Fruit fly (Drosophila melanogaster) whole organism, embryonic: ENCODE measurements around the gene CG42272.
A peak's percentile ranks its signal among the peaks of the same experiment; 100 is the strongest.

Source experiments
- Abd-B ChIP-seq: fragments of 200-800 bp; sonication (Bioruptor generic); optimal IDR thresholded peaks from 2 replicates; lab custom pipeline; 2018; ENCODE audit warnings: missing biosample characterization, mild to moderate bottlenecking, missing genetic modification characterization, moderate library complexity
- Bgb ChIP-seq: fragments of 200-800 bp; sonication (Bioruptor generic); IDR thresholded peaks from 2 replicates; pipeline ENCODE4 v1.3.6; 2022; ENCODE audit warnings: missing biosample characterization, missing genetic modification characterization; ENCODE audit not compliant: partially characterized antibody
- CG10274 ChIP-seq: fragments of 200-800 bp; sonication (Bioruptor generic); optimal IDR thresholded peaks from 3 replicates; lab custom pipeline; 2017; ENCODE audit warnings: missing biosample characterization, mild to moderate bottlenecking, missing genetic modification characterization
- CG10565 ChIP-seq: fragments of 200-800 bp; sonication (Bioruptor generic); optimal IDR thresholded peaks from 3 replicates; lab custom pipeline; 2016; ENCODE audit warnings: missing biosample characterization, mild to moderate bottlenecking, missing genetic modification characterization
- CG10654 ChIP-seq: fragments of 200-800 bp; sonication (Bioruptor generic); optimal IDR thresholded peaks from 2 replicates; lab custom pipeline; 2016; ENCODE audit warnings: missing biosample characterization, missing genetic modification characterization
- CG11093 ChIP-seq: fragments of 200-800 bp; sonication (Bioruptor generic); IDR thresholded peaks from 3 replicates; pipeline ENCODE4 v1.3.6; 2022; ENCODE audit warnings: missing biosample characterization, missing genetic modification characterization
- CG12104 ChIP-seq: fragments of 200-800 bp; sonication (Bioruptor generic); optimal IDR thresholded peaks from 3 replicates; lab custom pipeline; 2016; ENCODE audit warnings: missing biosample characterization, missing genetic modification characterization
- CG12659 ChIP-seq: fragments of 200-800 bp; sonication (Bioruptor generic); optimal IDR thresholded peaks from 3 replicates; lab custom pipeline; 2017; ENCODE audit warnings: mild to moderate bottlenecking, missing biosample characterization, missing genetic modification reagents, missing genetic modification characterization
- CG13424 ChIP-seq: fragments of 200-800 bp; sonication (Bioruptor generic); optimal IDR thresholded peaks from 2 replicates; lab custom pipeline; 2019; ENCODE audit warnings: missing biosample characterization, mild to moderate bottlenecking, missing genetic modification characterization, moderate library complexity
- CG15696 ChIP-seq: fragments of 200-800 bp; sonication (Bioruptor generic); optimal IDR thresholded peaks from 2 replicates; lab custom pipeline; 2019; ENCODE audit warnings: missing biosample characterization, mild to moderate bottlenecking, missing genetic modification characterization, moderate library complexity
- CG2120 ChIP-seq: fragments of 200-800 bp; sonication (Bioruptor generic); optimal IDR thresholded peaks from 3 replicates; lab custom pipeline; 2016; ENCODE audit warnings: missing biosample characterization, missing genetic modification characterization
- CG4404 ChIP-seq: fragments of 200-800 bp; sonication (Bioruptor generic); IDR thresholded peaks from 2 replicates; pipeline ENCODE4 v1.3.6; 2022; ENCODE audit warnings: missing biosample characterization, missing genetic modification characterization
- CG6175 ChIP-seq: fragments of 200-800 bp; sonication (Bioruptor generic); IDR thresholded peaks from 3 replicates; pipeline ENCODE4 v1.3.6; 2022; ENCODE audit warnings: missing biosample characterization, missing genetic modification characterization
- CG7372 ChIP-seq: fragments of 200-800 bp; sonication (Bioruptor generic); IDR thresholded peaks from 2 replicates; pipeline ENCODE4 v1.3.6; 2022; ENCODE audit warnings: missing biosample characterization, missing genetic modification characterization
- CG7786 ChIP-seq: fragments of 200-800 bp; sonication (Bioruptor generic); optimal IDR thresholded peaks from 2 replicates; lab custom pipeline; 2016; ENCODE audit warnings: missing biosample characterization, missing genetic modification characterization
- CG7928 ChIP-seq: fragments of 200-800 bp; sonication (Bioruptor generic); optimal IDR thresholded peaks from 2 replicates; lab custom pipeline; 2017; ENCODE audit warnings: missing biosample characterization, mild to moderate bottlenecking, missing genetic modification characterization
- CG8765 ChIP-seq: fragments of 200-800 bp; sonication (Bioruptor generic); IDR thresholded peaks from 2 replicates; pipeline ENCODE4 v1.3.6; 2022; ENCODE audit warnings: missing biosample characterization, missing genetic modification characterization
- CG9932 ChIP-seq: fragments of 200-800 bp; sonication (Bioruptor generic); IDR thresholded peaks from 2 replicates; pipeline ENCODE4 v1.3.6; 2022; ENCODE audit warnings: missing biosample characterization, missing genetic modification characterization
- CkIIα-i1 ChIP-seq: fragments of 200-800 bp; sonication (Bioruptor generic); IDR thresholded peaks from 2 replicates; pipeline ENCODE4 v1.3.6; 2022; ENCODE audit warnings: missing biosample characterization, missing genetic modification characterization
- CrebB ChIP-seq: fragments of 200-800 bp; sonication (Bioruptor generic); optimal IDR thresholded peaks from 3 replicates; lab custom pipeline; 2018; ENCODE audit warnings: missing biosample characterization, mild to moderate bottlenecking, missing genetic modification characterization
- Hey ChIP-seq: fragments of 200-800 bp; sonication (Bioruptor generic); optimal IDR thresholded peaks from 3 replicates; lab custom pipeline; 2018; ENCODE audit warnings: missing biosample characterization, mild to moderate bottlenecking, missing genetic modification characterization
- PHDP ChIP-seq: fragments of 200-800 bp; sonication (Bioruptor generic); optimal IDR thresholded peaks from 3 replicates; lab custom pipeline; 2018; ENCODE audit warnings: missing biosample characterization, mild to moderate bottlenecking, missing genetic modification characterization, moderate library complexity
- Ptx1 ChIP-seq: fragments of 200-800 bp; sonication (Bioruptor generic); IDR thresholded peaks from 2 replicates; pipeline ENCODE4 v1.3.6; 2022; ENCODE audit warnings: missing biosample characterization, missing genetic modification characterization
- Sin3A ChIP-seq: fragments of >200 bp; optimal IDR thresholded peaks from 2 replicates; lab custom pipeline; 2018
- Six4 ChIP-seq: fragments of 200-800 bp; sonication (Bioruptor generic); optimal IDR thresholded peaks from 2 replicates; lab custom pipeline; 2016; ENCODE audit warnings: missing biosample characterization, missing genetic modification characterization
- Sry-β ChIP-seq: fragments of 200-800 bp; sonication (Bioruptor generic); optimal IDR thresholded peaks from 2 replicates; lab custom pipeline; 2018; ENCODE audit warnings: missing biosample characterization, mild to moderate bottlenecking, missing genetic modification characterization, moderate library complexity
- Sry-δ ChIP-seq: fragments of 200-800 bp; sonication (Bioruptor generic); optimal IDR thresholded peaks from 2 replicates; lab custom pipeline; 2016; ENCODE audit warnings: missing biosample characterization, missing genetic modification characterization
- Ssrp ChIP-seq: fragments of 200-800 bp; sonication (Bioruptor generic); optimal IDR thresholded peaks from 2 replicates; lab custom pipeline; 2018; ENCODE audit warnings: missing biosample characterization, mild to moderate bottlenecking, missing genetic modification characterization, moderate library complexity
- YL-1 ChIP-seq: fragments of 200-800 bp; sonication (Bioruptor generic); optimal IDR thresholded peaks from 3 replicates; lab custom pipeline; 2017; ENCODE audit warnings: missing biosample characterization, mild to moderate bottlenecking, missing genetic modification characterization
- ab ChIP-seq: fragments of 200-800 bp; sonication (Bioruptor generic); optimal IDR thresholded peaks from 2 replicates; lab custom pipeline; 2016; ENCODE audit warnings: missing biosample characterization, missing genetic modification characterization
- amos ChIP-seq: fragments of 200-800 bp; sonication (Bioruptor generic); IDR thresholded peaks from 2 replicates; pipeline ENCODE4 v1.3.6; 2022; ENCODE audit warnings: missing biosample characterization, missing genetic modification characterization; ENCODE audit not compliant: partially characterized antibody
- ap ChIP-seq: fragments of 200-800 bp; sonication (Bioruptor generic); IDR thresholded peaks from 2 replicates; pipeline ENCODE4 v1.3.6; 2022; ENCODE audit warnings: missing biosample characterization, missing genetic modification characterization
- bab2 ChIP-seq: fragments of 200-800 bp; sonication (Bioruptor generic); optimal IDR thresholded peaks from 2 replicates; lab custom pipeline; 2016; ENCODE audit warnings: missing biosample characterization, missing genetic modification characterization
- bbx ChIP-seq: fragments of 200-800 bp; sonication (Bioruptor generic); IDR thresholded peaks from 2 replicates; pipeline ENCODE4 v1.3.6; 2022; ENCODE audit warnings: missing biosample characterization, missing genetic modification characterization; ENCODE audit not compliant: partially characterized antibody
- bcd ChIP-seq: fragments of 200-800 bp; sonication (Bioruptor generic); optimal IDR thresholded peaks from 2 replicates; lab custom pipeline; 2017; ENCODE audit warnings: missing biosample characterization, mild to moderate bottlenecking, missing genetic modification characterization
- bsh ChIP-seq, 2 experiments: fragments of 200-800 bp; sonication (Bioruptor generic); optimal IDR thresholded peaks; 2 replicates each; lab custom pipeline; 2017 to 2018; ENCODE audit warnings: mild to moderate bottlenecking in 2 of 2, missing biosample characterization in 2 of 2, missing genetic modification characterization in 2 of 2, moderate library complexity in 1 of 2
- cad ChIP-seq: fragments of >200 bp; optimal IDR thresholded peaks from 2 replicates; lab custom pipeline; 2017; ENCODE audit warnings: missing biosample characterization, missing genetic modification characterization
- cg ChIP-seq: fragments of 200-800 bp; sonication (Bioruptor generic); optimal IDR thresholded peaks from 3 replicates; lab custom pipeline; 2019; ENCODE audit warnings: missing biosample characterization, mild to moderate bottlenecking, missing genetic modification characterization, moderate library complexity
- chn ChIP-seq: fragments of 200-800 bp; sonication (Bioruptor generic); optimal IDR thresholded peaks from 2 replicates; lab custom pipeline; 2016; ENCODE audit warnings: missing biosample characterization, missing genetic modification characterization
- cwo ChIP-seq: fragments of 200-800 bp; sonication (Bioruptor generic); optimal IDR thresholded peaks from 3 replicates; lab custom pipeline; 2017; ENCODE audit warnings: missing biosample characterization, missing genetic modification characterization, mild to moderate bottlenecking, moderate library complexity, missing genetic modification reagents
- dm ChIP-seq: fragments of 200-800 bp; sonication (Bioruptor generic); optimal IDR thresholded peaks from 3 replicates; lab custom pipeline; 2016; ENCODE audit warnings: missing biosample characterization, missing genetic modification characterization
- gsb-n ChIP-seq: fragments of 200-800 bp; sonication (Bioruptor generic); optimal IDR thresholded peaks from 3 replicates; lab custom pipeline; 2018; ENCODE audit warnings: missing biosample characterization, mild to moderate bottlenecking, missing genetic modification characterization
- hb ChIP-seq: fragments of 200-800 bp; sonication (Bioruptor generic); IDR thresholded peaks from 3 replicates; pipeline ENCODE4 v1.3.6; 2022; ENCODE audit warnings: missing biosample characterization, missing genetic modification characterization; ENCODE audit not compliant: partially characterized antibody
- kah ChIP-seq: fragments of 200-800 bp; sonication (Bioruptor generic); optimal IDR thresholded peaks from 2 replicates; lab custom pipeline; 2018; ENCODE audit warnings: missing biosample characterization, mild to moderate bottlenecking, missing genetic modification characterization
- nerfin-1 ChIP-seq: fragments of 200-800 bp; sonication (Bioruptor generic); optimal IDR thresholded peaks from 3 replicates; lab custom pipeline; 2019; ENCODE audit warnings: missing biosample characterization, mild to moderate bottlenecking, missing genetic modification characterization, moderate library complexity
- repo ChIP-seq: fragments of 200-800 bp; sonication (Bioruptor generic); optimal IDR thresholded peaks from 2 replicates; lab custom pipeline; 2016; ENCODE audit warnings: missing biosample characterization, missing genetic modification characterization
- vnd ChIP-seq: fragments of 200-800 bp; sonication (Bioruptor generic); IDR thresholded peaks from 3 replicates; pipeline ENCODE4 v1.3.6; 2022; ENCODE audit warnings: missing biosample characterization, missing genetic modification characterization; ENCODE audit not compliant: partially characterized antibody
- wek ChIP-seq: fragments of 200-800 bp; sonication (Bioruptor generic); optimal IDR thresholded peaks from 3 replicates; lab custom pipeline; 2018; ENCODE audit warnings: missing biosample characterization, mild to moderate bottlenecking, missing genetic modification characterization, moderate library complexity

The CG42272 gene

DNA sequence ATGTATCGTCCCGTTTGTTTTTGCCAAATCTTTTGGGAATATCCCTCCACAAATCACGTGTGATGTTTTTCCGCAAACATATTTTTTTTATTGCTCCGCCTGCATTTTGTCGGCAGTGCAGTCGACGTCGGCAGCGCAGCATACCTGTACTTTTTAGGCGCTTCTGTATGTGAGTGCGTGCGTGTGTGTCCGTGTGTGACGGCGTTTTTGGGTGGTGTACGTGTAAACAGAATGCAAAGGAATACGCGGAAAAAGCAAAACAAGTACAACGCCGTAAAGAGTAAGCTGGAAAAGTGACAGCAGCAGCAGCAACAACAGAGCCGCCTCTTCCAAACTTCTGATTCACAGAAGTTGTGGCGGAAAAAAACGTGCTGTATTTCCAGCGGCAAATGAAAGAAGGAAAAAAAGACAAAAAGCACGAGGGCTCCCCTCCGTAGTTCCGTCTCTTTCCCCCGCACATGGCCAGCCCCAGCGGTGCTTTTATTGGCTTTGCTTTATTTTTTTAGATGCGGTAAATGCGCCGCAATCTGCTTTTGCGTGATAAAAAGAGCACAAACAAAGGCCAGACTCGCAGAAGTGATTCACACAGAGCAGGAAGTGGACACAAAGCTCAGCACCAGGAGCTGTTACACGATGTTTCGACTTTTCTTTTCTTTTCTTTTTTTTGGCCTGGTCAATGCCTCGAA is 32.6 kb upstream of the CG42272 start (continued):
- TF ChIP-seq Ssrp = no peak
- no peak for TF ChIP-seq CG4404 (GFP tag; lab: Robert Waterston, UW)
- TF ChIP-seq chn (GFP tag; lab: Kevin White, UChicago) = no peak
- TF ChIP-seq CG11093 (GFP tag; lab: Robert Waterston, UW) = no peak
- no peak for TF ChIP-seq CG10654 (GFP tag; lab: Kevin White, UChicago)
- no peak for TF ChIP-seq kah
- no peak for TF ChIP-seq Ptx1 (GFP tag; lab: Robert Waterston, UW)
- TF ChIP-seq CG7786 (GFP tag; lab: Kevin White, UChicago) = no peak
- no peak for TF ChIP-seq CG15696 (tag; lab: Kevin White, UChicago)
- TF ChIP-seq CG7372 (GFP tag; lab: Robert Waterston, UW) = no peak
- peak; percentile 27 for TF ChIP-seq dm (GFP tag; lab: Kevin White, UChicago)
- no peak for TF ChIP-seq CG12659 (GFP tag; lab: Kevin White, UChicago)
- TF ChIP-seq Abd-B = peak; percentile 4
- no peak for TF ChIP-seq vnd (GFP tag; lab: Robert Waterston, UW)
- TF ChIP-seq bbx (GFP tag; lab: Robert Waterston, UW) = no peak
- TF ChIP-seq bcd = no peak
- peak; percentile 87 for TF ChIP-seq cwo (GFP tag; lab: Kevin White, UChicago)
- TF ChIP-seq ap (GFP tag; lab: Robert Waterston, UW) = no peak
- TF ChIP-seq CkIIα-i1 = no peak
- peak; percentile 58 for TF ChIP-seq YL-1 (GFP tag; lab: Kevin White, UChicago)
- no peak for TF ChIP-seq amos (GFP tag; lab: Robert Waterston, UW)
- no peak for TF ChIP-seq PHDP (tag; lab: Kevin White, UChicago)
- no peak for TF ChIP-seq ab (GFP tag; lab: Kevin White, UChicago)
- TF ChIP-seq wek (GFP tag; lab: Kevin White, UChicago) = no peak
- TF ChIP-seq CG13424 (tag; lab: Kevin White, UChicago) = no peak
- peak; percentile 14 for TF ChIP-seq Sin3A
- TF ChIP-seq Sry-β (GFP tag; lab: Kevin White, UChicago) = no peak
- TF ChIP-seq CrebB (tag; lab: Kevin White, UChicago) = no peak
- no peak for TF ChIP-seq gsb-n
- peak; percentile 45 for TF ChIP-seq cad (GFP tag; lab: Kevin White, UChicago)
- TF ChIP-seq bsh (GFP tag; optimal IDR thresholded peaks at IDR 0.05; lab: Kevin White, UChicago) = peak in 1 of 2 experiments; percentile 83
- TF ChIP-seq repo (GFP tag; lab: Kevin White, UChicago) = no peak
- no peak for TF ChIP-seq CG9932 (GFP tag; lab: Robert Waterston, UW)
- no peak for TF ChIP-seq CG7928 (GFP tag; lab: Kevin White, UChicago)
- no peak for TF ChIP-seq CG12104 (GFP tag; lab: Kevin White, UChicago)
- TF ChIP-seq CG10565 (GFP tag; lab: Kevin White, UChicago) = no peak
- no peak for TF ChIP-seq Sry-δ
- no peak for TF ChIP-seq Bgb
- no peak for TF ChIP-seq CG10274
- peak; percentile 67 for TF ChIP-seq nerfin-1 (tag; lab: Kevin White, UChicago)
- no peak for TF ChIP-seq Six4
- no peak for TF ChIP-seq hb
- TF ChIP-seq CG8765 (GFP tag; lab: Robert Waterston, UW) = no peak
- TF ChIP-seq Hey (tag; lab: Kevin White, UChicago) = no peak
- no peak for TF ChIP-seq CG2120 (GFP tag; lab: Kevin White, UChicago)
- TF ChIP-seq bab2 (GFP tag; lab: Kevin White, UChicago) = no peak
- TF ChIP-seq cg (GFP tag; lab: Kevin White, UChicago) = peak; percentile 81
- TF ChIP-seq CG6175 (GFP tag; lab: Robert Waterston, UW) = no peak
